Worm (Caenorhabditis elegans) whole organism, young adult: ENCODE data around the gene pro-2.

Experiments
- C06A6.2 ChIP-seq: fragments of 200-800 bp; sonication (Bioruptor generic); conservative IDR thresholded peaks from 2 replicates; pipeline ENCODE4 v1.3.6; 2022; ENCODE audit warnings: missing genetic modification characterization, missing compliant biosample characterization
- D2030.7 ChIP-seq: fragments of 200-800 bp; sonication (Bioruptor generic); IDR thresholded peaks from 2 replicates; pipeline ENCODE4 v1.3.6; 2022; ENCODE audit warnings: missing genetic modification reagents, missing genetic modification characterization, missing compliant biosample characterization
- F10E7.11 ChIP-seq: sonication (generic microtip); optimal IDR thresholded peaks from 2 replicates; lab custom pipeline; 2017; ENCODE audit warnings: mild to moderate bottlenecking, missing genetic modification characterization, moderate library complexity, missing compliant biosample characterization
- F57C9.4 ChIP-seq: sonication (generic microtip); optimal IDR thresholded peaks from 2 replicates; lab custom pipeline; 2017; ENCODE audit warnings: mild to moderate bottlenecking, missing genetic modification characterization, missing compliant biosample characterization
- K12H6.12 ChIP-seq: fragments of 200-800 bp; sonication (Bioruptor generic); optimal IDR thresholded peaks from 2 replicates; lab custom pipeline; 2018; ENCODE audit warnings: mild to moderate bottlenecking, missing genetic modification characterization, missing compliant biosample characterization
- T07F8.4 ChIP-seq: sonication (generic microtip); optimal IDR thresholded peaks from 2 replicates; lab custom pipeline; 2016; ENCODE audit warnings: mild to moderate bottlenecking, missing genetic modification characterization, moderate library complexity, missing compliant biosample characterization
- Y56A3A.18 ChIP-seq: fragments of 200-800 bp; sonication (Bioruptor generic); IDR thresholded peaks from 2 replicates; pipeline ENCODE4 v1.3.6; 2022; ENCODE audit warnings: missing genetic modification reagents, missing genetic modification characterization, missing compliant biosample characterization
- Y79H2A.3 ChIP-seq: fragments of 200-800 bp; sonication (Bioruptor generic); conservative IDR thresholded peaks from 2 replicates; pipeline ENCODE4 v1.3.6; 2022; ENCODE audit warnings: missing genetic modification reagents, missing genetic modification characterization, missing compliant biosample characterization
- Y95B8A.8 ChIP-seq: fragments of 200-800 bp; sonication (Bioruptor generic); IDR thresholded peaks from 2 replicates; pipeline ENCODE4 v1.3.6; 2022; ENCODE audit warnings: missing genetic modification reagents, missing genetic modification characterization, missing compliant biosample characterization
- aptf-3 ChIP-seq: fragments of 200-800 bp; sonication (Bioruptor generic); IDR thresholded peaks from 2 replicates; pipeline ENCODE4 v1.3.6; 2022; ENCODE audit warnings: missing genetic modification characterization, missing compliant biosample characterization
- athp-1 ChIP-seq: sonication (generic microtip); optimal IDR thresholded peaks from 2 replicates; lab custom pipeline; 2017; ENCODE audit warnings: mild to moderate bottlenecking, missing genetic modification characterization, missing compliant biosample characterization
- ccch-3 ChIP-seq: fragments of 200-800 bp; sonication (Bioruptor generic); optimal IDR thresholded peaks from 2 replicates; lab custom pipeline; 2018; ENCODE audit warnings: mild to moderate bottlenecking, missing genetic modification characterization, missing compliant biosample characterization
- cebp-1 ChIP-seq, 2 experiments: fragments of 200-800 bp in 1 of 2; sonication (Bioruptor generic) in 1 of 2; sonication (generic microtip) in 1 of 2; IDR thresholded peaks in 1 of 2; optimal IDR thresholded peaks in 1 of 2; 2 replicates each; pipeline versions ENCODE4 v1.3.6 to Lab custom; 2017 to 2022; ENCODE audit warnings: missing compliant biosample characterization in 2 of 2, missing genetic modification characterization in 2 of 2, mild to moderate bottlenecking in 1 of 2, missing genetic modification reagents in 1 of 2, moderate library complexity in 1 of 2
- cebp-2 ChIP-seq: fragments of 200-800 bp; sonication (Bioruptor generic); IDR thresholded peaks from 2 replicates; pipeline ENCODE4 v1.3.6; 2022; ENCODE audit warnings: missing genetic modification characterization, missing compliant biosample characterization
- ceh-100 ChIP-seq: fragments of 200-800 bp; sonication (Bioruptor generic); IDR thresholded peaks from 2 replicates; pipeline ENCODE4 v1.3.6; 2022; ENCODE audit warnings: missing genetic modification reagents, missing genetic modification characterization, missing compliant biosample characterization
- ceh-40 ChIP-seq: fragments of 200-800 bp; sonication (Bioruptor generic); IDR thresholded peaks from 2 replicates; pipeline ENCODE4 v1.3.6; 2022; ENCODE audit warnings: missing genetic modification characterization, missing compliant biosample characterization
- ceh-58 ChIP-seq: fragments of 200-800 bp; sonication (Bioruptor generic); IDR thresholded peaks from 2 replicates; pipeline ENCODE4 v1.3.6; 2022; ENCODE audit warnings: missing genetic modification characterization, missing compliant biosample characterization
- dox-1 ChIP-seq: fragments of 200-800 bp; sonication (Bioruptor generic); IDR thresholded peaks from 2 replicates; pipeline ENCODE4 v1.3.6; 2022; ENCODE audit warnings: missing genetic modification reagents, missing genetic modification characterization, missing compliant biosample characterization
- ekl-4 ChIP-seq: fragments of 200-800 bp; sonication (Bioruptor generic); IDR thresholded peaks from 2 replicates; pipeline ENCODE4 v1.3.6; 2022; ENCODE audit warnings: missing genetic modification reagents, missing genetic modification characterization, missing compliant biosample characterization
- ets-4 ChIP-seq: fragments of 200-800 bp; sonication (Bioruptor generic); optimal IDR thresholded peaks from 2 replicates; lab custom pipeline; 2018; ENCODE audit warnings: mild to moderate bottlenecking, missing genetic modification characterization, missing compliant biosample characterization
- gei-17 ChIP-seq: fragments of 200-800 bp; sonication (Bioruptor generic); optimal IDR thresholded peaks from 2 replicates; lab custom pipeline; 2018; ENCODE audit warnings: mild to moderate bottlenecking, missing genetic modification characterization, missing compliant biosample characterization
- hlh-26 ChIP-seq: fragments of 200-800 bp; sonication (Bioruptor generic); conservative IDR thresholded peaks from 2 replicates; pipeline ENCODE4 v1.3.6; 2022; ENCODE audit warnings: missing genetic modification reagents, missing genetic modification characterization, missing compliant biosample characterization
- hmg-20 ChIP-seq: fragments of 200-800 bp; sonication (Bioruptor generic); IDR thresholded peaks from 2 replicates; pipeline ENCODE4 v1.3.6; 2022; ENCODE audit warnings: missing genetic modification reagents, missing genetic modification characterization, missing compliant biosample characterization
- hrde-1 ChIP-seq: sonication (generic microtip); optimal IDR thresholded peaks from 2 replicates; lab custom pipeline; 2016; ENCODE audit warnings: missing genetic modification characterization, mild to moderate bottlenecking, missing compliant biosample characterization, moderate library complexity, missing genotype, missing genetic modification reagents, borderline replicate concordance
- lag-1 ChIP-seq: fragments of 200-800 bp; sonication (Bioruptor generic); IDR thresholded peaks from 2 replicates; pipeline ENCODE4 v1.3.6; 2022; ENCODE audit warnings: missing genetic modification reagents, missing genetic modification characterization, missing compliant biosample characterization
- let-526 ChIP-seq: fragments of 200-800 bp; sonication (Bioruptor generic); IDR thresholded peaks from 2 replicates; pipeline ENCODE4 v1.3.6; 2022; ENCODE audit warnings: missing genetic modification reagents, missing genetic modification characterization, missing compliant biosample characterization
- let-607 ChIP-seq, 2 experiments: fragments of 200-800 bp in 1 of 2; sonication (Bioruptor generic) in 1 of 2; sonication (generic microtip) in 1 of 2; optimal IDR thresholded peaks; 2 replicates each; lab custom pipeline; 2016 to 2018; ENCODE audit warnings: mild to moderate bottlenecking in 2 of 2, missing compliant biosample characterization in 2 of 2, missing genetic modification characterization in 2 of 2, moderate library complexity in 2 of 2, missing genotype in 1 of 2
- lin-26 ChIP-seq: fragments of 200-800 bp; sonication (Bioruptor generic); IDR thresholded peaks from 2 replicates; pipeline ENCODE4 v1.3.6; 2022; ENCODE audit warnings: missing genetic modification reagents, missing genetic modification characterization, missing compliant biosample characterization
- madf-3 ChIP-seq: fragments of 200-800 bp; sonication (Bioruptor generic); IDR thresholded peaks from 2 replicates; pipeline ENCODE4 v1.3.6; 2022; ENCODE audit warnings: missing genetic modification reagents, missing genetic modification characterization, missing compliant biosample characterization
- madf-6 ChIP-seq: fragments of 200-800 bp; sonication (Bioruptor generic); IDR thresholded peaks from 2 replicates; pipeline ENCODE4 v1.3.6; 2022; ENCODE audit warnings: missing genetic modification reagents, missing genetic modification characterization, missing compliant biosample characterization
- nfyb-1 ChIP-seq: fragments of 200-800 bp; sonication (Bioruptor generic); IDR thresholded peaks from 2 replicates; pipeline ENCODE4 v1.3.6; 2022; ENCODE audit warnings: missing genetic modification reagents, missing genetic modification characterization, missing compliant biosample characterization
- nhr-120 ChIP-seq: fragments of 200-800 bp; sonication (Bioruptor generic); IDR thresholded peaks from 2 replicates; pipeline ENCODE4 v1.3.6; 2022; ENCODE audit warnings: missing genetic modification characterization, missing compliant biosample characterization
- nhr-27 ChIP-seq: fragments of 200-800 bp; sonication (Bioruptor generic); optimal IDR thresholded peaks from 2 replicates; lab custom pipeline; 2018; ENCODE audit warnings: mild to moderate bottlenecking, missing genetic modification characterization, moderate library complexity, missing compliant biosample characterization
- rcor-1 ChIP-seq: fragments of 200-800 bp; sonication (Bioruptor generic); IDR thresholded peaks from 2 replicates; pipeline ENCODE4 v1.3.6; 2022; ENCODE audit warnings: missing genetic modification reagents, missing genetic modification characterization, missing compliant biosample characterization
- sea-2 ChIP-seq: fragments of 200-800 bp; sonication (Bioruptor generic); IDR thresholded peaks from 2 replicates; pipeline ENCODE4 v1.3.6; 2022; ENCODE audit warnings: missing genetic modification characterization, missing compliant biosample characterization
- snpc-3.4 ChIP-seq: sonication (generic microtip); optimal IDR thresholded peaks from 2 replicates; lab custom pipeline; 2017; ENCODE audit warnings: missing genetic modification characterization, mild to moderate bottlenecking, missing compliant biosample characterization, antibody characterized with exemption, moderate library complexity, missing genotype, missing genetic modification reagents
- somi-1 ChIP-seq: fragments of 200-800 bp; sonication (Bioruptor generic); optimal IDR thresholded peaks from 2 replicates; lab custom pipeline; 2018; ENCODE audit warnings: mild to moderate bottlenecking, missing genetic modification characterization, missing compliant biosample characterization
- zfh-2 ChIP-seq: fragments of 200-800 bp; sonication (Bioruptor generic); conservative IDR thresholded peaks from 2 replicates; pipeline ENCODE4 v1.3.6; 2022; ENCODE audit warnings: missing genetic modification reagents, missing genetic modification characterization, missing compliant biosample characterization
- zim-3 ChIP-seq: sonication (generic microtip); optimal IDR thresholded peaks from 2 replicates; lab custom pipeline; 2017; ENCODE audit warnings: mild to moderate bottlenecking, missing genetic modification characterization, moderate library complexity, missing compliant biosample characterization
- ztf-18 ChIP-seq: sonication (generic microtip); optimal IDR thresholded peaks from 2 replicates; lab custom pipeline; 2016; ENCODE audit warnings: missing genotype, mild to moderate bottlenecking, missing genetic modification characterization, missing compliant biosample characterization
- ztf-25 ChIP-seq: fragments of 200-800 bp; sonication (Bioruptor generic); IDR thresholded peaks from 2 replicates; pipeline ENCODE4 v1.3.6; 2022; ENCODE audit warnings: missing genetic modification reagents, missing genetic modification characterization, missing compliant biosample characterization
- ztf-28 ChIP-seq: fragments of 200-800 bp; sonication (Bioruptor generic); IDR thresholded peaks from 2 replicates; pipeline ENCODE4 v1.3.6; 2022; ENCODE audit warnings: missing genetic modification reagents, missing genetic modification characterization, missing compliant biosample characterization
- ztf-3 ChIP-seq: fragments of 200-800 bp; sonication (Bioruptor generic); optimal IDR thresholded peaks from 2 replicates; lab custom pipeline; 2018; ENCODE audit warnings: mild to moderate bottlenecking, missing genetic modification characterization, missing compliant biosample characterization

pro-2 gene

ce11 chrII:10316119-10316518, 28.8 kb downstream of the pro-2 start, which contains the start of gene gcy-5:
Gene gcy-5 (minus strand): TSS chrII:10316219.
- no peak for TF ChIP-seq F57C9.4 (tag; lab: Kevin White, UChicago)
- TF ChIP-seq ets-4 (GFP tag; lab: Kevin White, UChicago), result no peak
- TF ChIP-seq Y79H2A.3 (GFP tag; lab: Robert Waterston, UW), result no peak
- no peak for TF ChIP-seq zfh-2 (GFP tag; lab: Robert Waterston, UW)
- TF ChIP-seq Y95B8A.8 (GFP tag; lab: Robert Waterston, UW), result no peak
- TF ChIP-seq nhr-27 (tag; lab: Kevin White, UChicago), result no peak
- TF ChIP-seq D2030.7 (GFP tag; lab: Robert Waterston, UW), result no peak
- TF ChIP-seq somi-1 (GFP tag; lab: Kevin White, UChicago), result no peak
- TF ChIP-seq gei-17 (GFP tag; lab: Kevin White, UChicago), result no peak
- TF ChIP-seq ztf-28 (GFP tag; lab: Robert Waterston, UW), result no peak
- TF ChIP-seq cebp-1 (GFP tag; IDR thresholded peaks at IDR 0.05; lab: Robert Waterston, UW), result no peak
- TF ChIP-seq cebp-1 (tag; optimal IDR thresholded peaks at IDR 0.05; lab: Kevin White, UChicago), result no peak
- TF ChIP-seq aptf-3 (GFP tag; lab: Robert Waterston, UW), result no peak
- no peak for TF ChIP-seq hmg-20
- TF ChIP-seq, all 124 proteins: peak for 0

DNA sequence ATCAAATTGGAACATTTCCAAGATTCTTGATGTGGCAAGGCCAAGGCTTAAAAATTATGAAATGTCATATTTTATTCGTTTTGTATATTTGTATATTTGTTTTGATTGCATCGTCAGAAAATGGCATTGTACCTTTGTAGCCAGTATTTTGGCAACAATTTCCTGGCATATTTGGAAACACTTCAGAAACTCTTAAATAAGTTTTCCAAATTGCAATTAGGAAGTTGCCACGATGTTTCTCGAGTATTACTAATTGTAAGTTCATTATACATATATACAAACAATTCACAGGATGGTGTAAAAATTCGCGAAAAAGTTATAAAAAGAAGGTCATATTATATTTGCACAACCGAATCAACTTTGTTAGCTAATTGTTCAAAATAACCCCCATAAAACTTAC, 29.7 kb downstream of the pro-2 start, which contains the start of gene idpp-8:
idpp-8 (plus strand) TSS at position 301 of the 400 bp plus-strand sequence.
- TF ChIP-seq athp-1 (tag; lab: Kevin White, UChicago), result no peak
- no peak for TF ChIP-seq ccch-3 (GFP tag; lab: Kevin White, UChicago)
- no peak for TF ChIP-seq sea-2
- TF ChIP-seq ztf-25 (GFP tag; lab: Robert Waterston, UW), result no peak
- no peak for TF ChIP-seq rcor-1 (GFP tag; lab: Robert Waterston, UW)
- no peak for TF ChIP-seq ekl-4 (GFP tag; lab: Robert Waterston, UW)
- TF ChIP-seq zim-3, result no peak
- no peak for TF ChIP-seq hlh-26 (GFP tag; lab: Robert Waterston, UW)
- TF ChIP-seq ceh-58 (GFP tag; lab: Robert Waterston, UW), result no peak
- no peak for TF ChIP-seq madf-3 (GFP tag; lab: Robert Waterston, UW)
- no peak for TF ChIP-seq let-607 (tag; optimal IDR thresholded peaks at IDR 0.05; lab: Kevin White, UChicago)

- TF ChIP-seq nfyb-1 (no peak), T07F8.4 (tag; lab: Kevin White, UChicago) (no peak), ztf-18 (no peak), cebp-2 (GFP tag; lab: Robert Waterston, UW) (no peak), let-526 (GFP tag; lab: Robert Waterston, UW) (no peak), C06A6.2 (GFP tag; lab: Robert Waterston, UW) (no peak), Y95B8A.8 (GFP tag; lab: Robert Waterston, UW) (no peak), lin-26 (no peak), snpc-3.4 (tag; lab: Kevin White, UChicago) (no peak), F10E7.11 (no peak), aptf-3 (GFP tag; lab: Robert Waterston, UW) (no peak)
Measured at ce11 chrII:10311973-10312372, 32.9 kb downstream of the pro-2 start, which contains the start of gene srlf-34. Gene srlf-34 (plus strand): TSS chrII:10312293.

- no peak for TF ChIP-seq madf-6 (GFP tag; lab: Robert Waterston, UW)
- TF ChIP-seq Y56A3A.18 (GFP tag; lab: Robert Waterston, UW), result no peak
- no peak for TF ChIP-seq nhr-120 (GFP tag; lab: Robert Waterston, UW)
- no peak for TF ChIP-seq ztf-3 (GFP tag; lab: Kevin White, UChicago)
- TF ChIP-seq ceh-100, result no peak
- no peak for TF ChIP-seq ekl-4 (GFP tag; lab: Robert Waterston, UW)
- no peak for TF ChIP-seq hrde-1
- no peak for TF ChIP-seq K12H6.12 (tag; lab: Kevin White, UChicago)
- no peak for TF ChIP-seq lag-1 (GFP tag; lab: Robert Waterston, UW)
- TF ChIP-seq dox-1 (GFP tag; lab: Robert Waterston, UW), result no peak
- no peak for TF ChIP-seq snpc-3.4 (tag; lab: Kevin White, UChicago)
- TF ChIP-seq ceh-40 (GFP tag; lab: Robert Waterston, UW), result no peak
- TF ChIP-seq rcor-1 (GFP tag; lab: Robert Waterston, UW), result no peak
Measured at ce11 chrII:10309337-10309736, 35.6 kb downstream of the pro-2 start, which contains the start of gene ZK970.8. Gene ZK970.8 (plus strand): TSS chrII:10309637.
